Worm (Caenorhabditis elegans) whole organism, midembryonic: ENCODE measurements around the gene Y43F8B.22.

ENCODE experiments used
- flt-1 ChIP-seq: fragments of 200-800 bp; sonication (Bioruptor generic); IDR thresholded peaks from 2 replicates; pipeline ENCODE4 v1.3.6; 2022; ENCODE audit warnings: missing genetic modification characterization, missing compliant biosample characterization
- ref-1 ChIP-seq: fragments of 200-800 bp; sonication (Bioruptor generic); conservative IDR thresholded peaks from 2 replicates; pipeline ENCODE4 v1.3.6; 2022; ENCODE audit warnings: missing genetic modification reagents, missing genetic modification characterization, missing compliant biosample characterization
- tab-1 ChIP-seq: fragments of 200-800 bp; sonication (Bioruptor generic); IDR thresholded peaks from 2 replicates; pipeline ENCODE4 v1.3.6; 2022; ENCODE audit warnings: missing genetic modification characterization, missing compliant biosample characterization
- ztf-23 ChIP-seq: fragments of 200-800 bp; sonication (Bioruptor generic); IDR thresholded peaks from 2 replicates; pipeline ENCODE4 v1.3.6; 2022; ENCODE audit warnings: missing genetic modification reagents, missing genetic modification characterization, missing compliant biosample characterization

- TF ChIP-seq flt-1 (GFP tag; lab: Robert Waterston, UW) (no peak), ref-1 (GFP tag; lab: Robert Waterston, UW) (no peak), tab-1 (no peak), ztf-23 (GFP tag; lab: Robert Waterston, UW) (no peak)
Observed at ce11 chrV:19527565-19527964, 44.9 kb downstream of the Y43F8B.22 start.
